Fruit fly (Drosophila melanogaster): Measurements from ENCODE around the gene Cf2.
A peak's percentile ranks its signal among the peaks of the same experiment; 100 is the strongest.

The Cf2 gene

dm6 chr2L:4837772-4838397 is 45.0 kb downstream of the Cf2 start, which contains the start of the genes tank and CG12194 (continued):
- TF ChIP-seq pan (optimal IDR thresholded peaks at IDR 0.05) (no peak), pan (GFP tag; optimal IDR thresholded peaks at IDR 0.05 in 1 of 2, IDR thresholded peaks at IDR 0.05 in 1 of 2) (peak in 1 of 2 experiments; percentile 100), Hmr (GFP tag; optimal IDR thresholded peaks at IDR 0.05) (peak; percentile 99), hb (GFP tag; IDR thresholded peaks at IDR 0.05; ENCODE audit: partially characterized antibody) (peak; percentile 29; the same call in 1 of the 3 replicates), D (optimal IDR thresholded peaks at IDR 0.05) (no peak), D (GFP tag; optimal IDR thresholded peaks at IDR 0.05) (peak; percentile 98), odd (GFP tag; optimal IDR thresholded peaks at IDR 0.05) (peak; percentile 96), NfI (GFP tag; optimal IDR thresholded peaks at IDR 0.05) (peak; percentile 99), Deaf1 (tag; optimal IDR thresholded peaks at IDR 0.05) (peak; percentile 87), CG17328 (GFP tag; IDR thresholded peaks at IDR 0.05) (peak; percentile 100), tup (GFP tag; optimal IDR thresholded peaks at IDR 0.05) (peak; percentile 99), scrt (GFP tag; optimal IDR thresholded peaks at IDR 0.05) (peak; percentile 95), CG31224 (GFP tag; IDR thresholded peaks at IDR 0.05) (peak; percentile 97), CG9727 (GFP tag; optimal IDR thresholded peaks at IDR 0.05) (peak; percentile 99), vfl (GFP tag; optimal IDR thresholded peaks at IDR 0.05) (peak; percentile 99), dimm (GFP tag; IDR thresholded peaks at IDR 0.05) (peak; percentile 98), Lim3 (GFP tag; IDR thresholded peaks at IDR 0.05) (peak; percentile 97), exex (tag; optimal IDR thresholded peaks at IDR 0.05) (peak; percentile 85), CG14667 (GFP tag; IDR thresholded peaks at IDR 0.05) (peak; percentile 99), wdn (GFP tag; IDR thresholded peaks at IDR 0.05) (peak; percentile 99), CG6854 (GFP tag; optimal IDR thresholded peaks at IDR 0.05) (peak; percentile 97), CG12769 (tag; optimal IDR thresholded peaks at IDR 0.05) (peak; percentile 100), Adf1 (GFP tag; IDR thresholded peaks at IDR 0.05) (peak; percentile 86), CG30431 (GFP tag; optimal IDR thresholded peaks at IDR 0.05) (peak; percentile 100), ttk (GFP tag; IDR thresholded peaks at IDR 0.05) (peak; percentile 100), HHEX (GFP tag; optimal IDR thresholded peaks at IDR 0.05) (peak; percentile 99), gt (GFP tag; IDR thresholded peaks at IDR 0.05) (peak; percentile 97), CG4707 (GFP tag; optimal IDR thresholded peaks at IDR 0.05) (peak; percentile 96), pho (GFP tag; optimal IDR thresholded peaks at IDR 0.05) (peak; percentile 99), CG12942 (GFP tag; optimal IDR thresholded peaks at IDR 0.05) (peak; percentile 99), CG10209 (GFP tag; optimal IDR thresholded peaks at IDR 0.05) (peak; percentile 99), yki (optimal IDR thresholded peaks at IDR 0.05) (no peak), pzg (GFP tag; optimal IDR thresholded peaks at IDR 0.05) (peak; percentile 87), CG9797 (GFP tag; optimal IDR thresholded peaks at IDR 0.05) (peak; percentile 73), CG11093 (GFP tag; IDR thresholded peaks at IDR 0.05) (peak; percentile 99), HmgZ (tag; optimal IDR thresholded peaks at IDR 0.05) (peak; percentile 99), croc (GFP tag; conservative IDR thresholded peaks at IDR 0.05) (peak; percentile 99), hth (optimal IDR thresholded peaks at IDR 0.05) (no peak), caup (GFP tag; optimal IDR thresholded peaks at IDR 0.05; ENCODE audit: severe bottlenecking) (peak; percentile 99)

DNA sequence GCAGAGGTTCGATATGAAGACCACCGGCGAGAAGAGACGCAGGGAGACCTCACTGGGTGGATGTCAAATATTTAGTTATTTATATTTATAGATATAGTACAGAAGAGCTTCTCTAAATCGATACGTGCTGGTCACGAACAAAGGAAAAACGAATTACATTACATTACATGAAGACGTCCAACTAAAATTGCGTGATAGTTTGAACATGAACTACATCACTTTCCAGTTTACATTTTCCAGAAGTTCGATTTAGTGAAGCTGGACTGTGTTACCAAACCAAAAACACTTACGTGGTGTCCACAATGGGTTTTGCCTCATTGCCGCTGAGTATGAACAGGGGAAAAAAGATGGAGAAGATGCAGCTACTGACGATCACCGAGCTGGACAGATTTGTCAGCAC is 46.7 kb downstream of the Cf2 start:
- no peak for TF ChIP-seq CG10267 (tag; optimal IDR thresholded peaks at IDR 0.05)
- TF ChIP-seq amos (GFP tag; IDR thresholded peaks at IDR 0.05; ENCODE audit: partially characterized antibody) = no peak
- TF ChIP-seq dysf (GFP tag; IDR thresholded peaks at IDR 0.05) = no peak; the same call in 2 of the 3 replicates
- peak; percentile 29; the same call in 1 of the 2 replicates for TF ChIP-seq Drgx (GFP tag; IDR thresholded peaks at IDR 0.05)
- no peak for TF ChIP-seq ara (GFP tag; IDR thresholded peaks at IDR 0.05)
- TF ChIP-seq CG2678 (tag; optimal IDR thresholded peaks at IDR 0.05) = peak; percentile 3
- TF ChIP-seq Hmr (GFP tag; optimal IDR thresholded peaks at IDR 0.05) = no peak
- no peak for TF ChIP-seq Lhr (GFP tag; optimal IDR thresholded peaks at IDR 0.05)
- no peak for TF ChIP-seq CG10959 (GFP tag; IDR thresholded peaks at IDR 0.05)
- no peak for TF ChIP-seq Mrtf (GFP tag; IDR thresholded peaks at IDR 0.05)
- no peak for TF ChIP-seq CG32767 (GFP tag; IDR thresholded peaks at IDR 0.05)
- TF ChIP-seq row (GFP tag; IDR thresholded peaks at IDR 0.05) = peak; percentile 41; the same call in 2 of the 3 replicates
- no peak for TF ChIP-seq CrebB (tag; optimal IDR thresholded peaks at IDR 0.05)
- peak in 1 of 2 experiments; percentile 14 for TF ChIP-seq Pdp1 (GFP tag; optimal IDR thresholded peaks at IDR 0.05)
- no peak for TF ChIP-seq Dp (GFP tag; optimal IDR thresholded peaks at IDR 0.05)
